Fruit fly (Drosophila melanogaster): ENCODE data around the gene CG14221.
A peak's percentile ranks its signal among the peaks of the same experiment; 100 is the strongest.

CG14221 gene

dm6 chrX:19597684-19598363 lies 23.2 kb downstream of the CG14221 start, which contains the start of gene RpS10b (continued):
- TF ChIP-seq vri (GFP tag; optimal IDR thresholded peaks at IDR 0.05) (peak; percentile 84), esn (GFP tag; optimal IDR thresholded peaks at IDR 0.05) (peak; percentile 90), CG6276 (GFP tag; optimal IDR thresholded peaks at IDR 0.05) (peak; percentile 39), CG11902 (GFP tag; optimal IDR thresholded peaks at IDR 0.05) (peak; percentile 57), fd59A (GFP tag; optimal IDR thresholded peaks at IDR 0.05) (peak; percentile 74), Hr38 (GFP tag; optimal IDR thresholded peaks at IDR 0.05) (no peak), net (GFP tag; optimal IDR thresholded peaks at IDR 0.05) (peak; percentile 89), svp (GFP tag) (peak; percentile 70), Lpt (GFP tag; optimal IDR thresholded peaks at IDR 0.05) (peak; percentile 51), CG31627 (GFP tag; optimal IDR thresholded peaks at IDR 0.05) (peak; percentile 77), Sox102F (GFP tag; optimal IDR thresholded peaks at IDR 0.05) (peak; percentile 88), CG7368 (GFP tag; optimal IDR thresholded peaks at IDR 0.05) (peak; percentile 86), Eip93F (GFP tag; optimal IDR thresholded peaks at IDR 0.05) (no peak), salr (GFP tag; optimal IDR thresholded peaks at IDR 0.05) (peak; percentile 38 to 81), CG32006 (GFP tag; optimal IDR thresholded peaks at IDR 0.05) (peak; percentile 52), cyc (GFP tag; optimal IDR thresholded peaks at IDR 0.05) (peak; percentile 84), CG6163 (GFP tag; IDR thresholded peaks at IDR 0.05) (peak; percentile 89), Smox (GFP tag; optimal IDR thresholded peaks at IDR 0.05) (peak; percentile 72), Gug (GFP tag; IDR thresholded peaks at IDR 0.05) (no peak), Sox14 (GFP tag; optimal IDR thresholded peaks at IDR 0.05) (peak; percentile 79), fd85E (GFP tag; optimal IDR thresholded peaks at IDR 0.05) (peak; percentile 62), CG11294 (GFP tag; IDR thresholded peaks at IDR 0.05) (no peak)

dm6 chrX:19595862-19596261 lies 25.2 kb downstream of the CG14221 start:
- no peak for TF ChIP-seq Hr39 (GFP tag; optimal IDR thresholded peaks at IDR 0.05)
- TF ChIP-seq CG34406 (GFP tag; optimal IDR thresholded peaks at IDR 0.05), result no peak
- no peak for TF ChIP-seq OdsH (GFP tag; optimal IDR thresholded peaks at IDR 0.05)
- TF ChIP-seq spab (GFP tag; optimal IDR thresholded peaks at IDR 0.05), result no peak
- no peak for TF ChIP-seq acj6 (GFP tag; optimal IDR thresholded peaks at IDR 0.05)
- no peak for TF ChIP-seq ss (GFP tag; optimal IDR thresholded peaks at IDR 0.05)
- TF ChIP-seq CG9139 (GFP tag; optimal IDR thresholded peaks at IDR 0.05), result no peak
- TF ChIP-seq dac (GFP tag; optimal IDR thresholded peaks at IDR 0.05), result no peak
- TF ChIP-seq topi (GFP tag; optimal IDR thresholded peaks at IDR 0.05), result no peak
- no peak for TF ChIP-seq vri (GFP tag; optimal IDR thresholded peaks at IDR 0.05)
- no peak for TF ChIP-seq CG7368 (GFP tag; optimal IDR thresholded peaks at IDR 0.05)
- TF ChIP-seq Lpt (GFP tag; optimal IDR thresholded peaks at IDR 0.05), result no peak
- TF ChIP-seq esn (GFP tag; optimal IDR thresholded peaks at IDR 0.05), result no peak
- no peak for TF ChIP-seq eg (GFP tag; IDR thresholded peaks at IDR 0.05)

dm6 chrX:19592309-19592708 lies 28.7 kb downstream of the CG14221 start, which contains the start of gene CG14205:
Gene CG14205 (plus strand): TSS chrX:19592609.
- TF ChIP-seq CG8632 (GFP tag; optimal IDR thresholded peaks at IDR 0.05) (no peak), lz (GFP tag; optimal IDR thresholded peaks at IDR 0.05) (no peak), CG4318 (GFP tag; optimal IDR thresholded peaks at IDR 0.05) (no peak), acj6 (GFP tag; optimal IDR thresholded peaks at IDR 0.05) (no peak), OdsH (GFP tag; optimal IDR thresholded peaks at IDR 0.05) (no peak), CG10631 (GFP tag; optimal IDR thresholded peaks at IDR 0.05) (no peak), esn (GFP tag; optimal IDR thresholded peaks at IDR 0.05) (no peak), Hr4 (GFP tag; optimal IDR thresholded peaks at IDR 0.05) (no peak)
